Fruit fly (Drosophila melanogaster) whole organism, embryonic: ENCODE data around the gene dally.

Source experiments
- Antp ChIP-seq: fragments of 200-800 bp; sonication (Bioruptor generic); optimal IDR thresholded peaks from 3 replicates; lab custom pipeline; 2016; ENCODE audit warnings: missing biosample characterization, missing genetic modification characterization
- BtbVII ChIP-seq: fragments of 200-800 bp; sonication (Bioruptor generic); optimal IDR thresholded peaks from 3 replicates; lab custom pipeline; 2017; ENCODE audit warnings: missing biosample characterization, mild to moderate bottlenecking, missing genetic modification characterization
- CG10274 ChIP-seq: fragments of 200-800 bp; sonication (Bioruptor generic); optimal IDR thresholded peaks from 3 replicates; lab custom pipeline; 2017; ENCODE audit warnings: missing biosample characterization, mild to moderate bottlenecking, missing genetic modification characterization
- CG10565 ChIP-seq: fragments of 200-800 bp; sonication (Bioruptor generic); optimal IDR thresholded peaks from 3 replicates; lab custom pipeline; 2016; ENCODE audit warnings: missing biosample characterization, mild to moderate bottlenecking, missing genetic modification characterization
- CG11695 ChIP-seq: fragments of 200-800 bp; sonication (Bioruptor generic); IDR thresholded peaks from 3 replicates; pipeline ENCODE4 v1.3.6; 2022; ENCODE audit warnings: missing biosample characterization, missing genetic modification characterization
- CG15269 ChIP-seq: fragments of 200-800 bp; sonication (Bioruptor generic); optimal IDR thresholded peaks from 2 replicates; lab custom pipeline; 2018; ENCODE audit warnings: missing biosample characterization, mild to moderate bottlenecking, missing genetic modification characterization, moderate library complexity
- CG16815 ChIP-seq: fragments of 200-800 bp; sonication (Bioruptor generic); optimal IDR thresholded peaks from 3 replicates; lab custom pipeline; 2017; ENCODE audit warnings: missing biosample characterization, mild to moderate bottlenecking, missing genetic modification characterization
- CG17385 ChIP-seq: fragments of 200-800 bp; sonication (Bioruptor generic); optimal IDR thresholded peaks from 3 replicates; lab custom pipeline; 2018; ENCODE audit warnings: missing biosample characterization, mild to moderate bottlenecking, missing genetic modification characterization
- CG17568 ChIP-seq: fragments of 200-800 bp; sonication (Bioruptor generic); optimal IDR thresholded peaks from 2 replicates; lab custom pipeline; 2018; ENCODE audit warnings: missing biosample characterization, mild to moderate bottlenecking, missing genetic modification characterization, moderate library complexity
- CG18262 ChIP-seq: fragments of 200-800 bp; optimal IDR thresholded peaks from 3 replicates; lab custom pipeline; 2019; ENCODE audit warnings: missing biosample characterization, mild to moderate bottlenecking, missing genetic modification characterization, moderate library complexity
- CG18599 ChIP-seq: fragments of 200-800 bp; sonication (Bioruptor generic); optimal IDR thresholded peaks from 3 replicates; lab custom pipeline; 2017; ENCODE audit warnings: missing biosample characterization, missing genetic modification characterization, mild to moderate bottlenecking, moderate library complexity, missing genetic modification reagents
- CG2116 ChIP-seq: fragments of 200-800 bp; sonication (Bioruptor generic); optimal IDR thresholded peaks from 3 replicates; lab custom pipeline; 2018; ENCODE audit warnings: missing biosample characterization, mild to moderate bottlenecking, missing genetic modification characterization
- CG31441 ChIP-seq: fragments of 200-800 bp; sonication (Bioruptor generic); IDR thresholded peaks from 2 replicates; pipeline ENCODE4 v1.3.6; 2022; ENCODE audit warnings: missing biosample characterization, missing genetic modification characterization
- CG6813 ChIP-seq: fragments of 200-800 bp; sonication (Bioruptor generic); optimal IDR thresholded peaks from 2 replicates; lab custom pipeline; 2017; ENCODE audit warnings: missing biosample characterization, missing genetic modification characterization, mild to moderate bottlenecking, moderate library complexity, missing genetic modification reagents
- CG7271 ChIP-seq: fragments of 200-800 bp; sonication (Bioruptor generic); optimal IDR thresholded peaks from 2 replicates; lab custom pipeline; 2018; ENCODE audit warnings: missing biosample characterization, mild to moderate bottlenecking, missing genetic modification characterization, moderate library complexity
- CG8944 ChIP-seq: fragments of 200-800 bp; sonication (Bioruptor generic); optimal IDR thresholded peaks from 3 replicates; lab custom pipeline; 2016; ENCODE audit warnings: missing biosample characterization, missing genetic modification characterization
- Dp ChIP-seq: fragments of 200-800 bp; sonication (Bioruptor generic); optimal IDR thresholded peaks from 2 replicates; lab custom pipeline; 2018; ENCODE audit warnings: missing biosample characterization, mild to moderate bottlenecking, missing genetic modification characterization, moderate library complexity
- E2f2 ChIP-seq: fragments of 200-800 bp; sonication (Bioruptor generic); IDR thresholded peaks from 2 replicates; pipeline ENCODE4 v1.3.6; 2022; ENCODE audit warnings: missing biosample characterization, missing genetic modification characterization
- Ets97D ChIP-seq: fragments of 200-800 bp; sonication (Bioruptor generic); optimal IDR thresholded peaks from 3 replicates; lab custom pipeline; 2016; ENCODE audit warnings: missing biosample characterization, missing genetic modification characterization
- Fer1 ChIP-seq: fragments of 200-800 bp; sonication (Bioruptor generic); optimal IDR thresholded peaks from 2 replicates; lab custom pipeline; 2017; ENCODE audit warnings: missing biosample characterization, mild to moderate bottlenecking, missing genetic modification characterization
- PHDP ChIP-seq: fragments of 200-800 bp; sonication (Bioruptor generic); optimal IDR thresholded peaks from 3 replicates; lab custom pipeline; 2018; ENCODE audit warnings: missing biosample characterization, mild to moderate bottlenecking, missing genetic modification characterization, moderate library complexity
- crc ChIP-seq: fragments of 200-800 bp; sonication (Bioruptor generic); optimal IDR thresholded peaks from 2 replicates; lab custom pipeline; 2016; ENCODE audit warnings: missing biosample characterization, missing genetic modification characterization
- eve ChIP-seq, 2 experiments: fragments of >200 bp; optimal IDR thresholded peaks; 2 replicates each; lab custom pipeline; 2017; ENCODE audit warnings: missing biosample characterization in 2 of 2, missing genetic modification characterization in 2 of 2
- fd3F ChIP-seq: fragments of 200-800 bp; sonication (Bioruptor generic); optimal IDR thresholded peaks from 2 replicates; lab custom pipeline; 2018; ENCODE audit warnings: missing biosample characterization, mild to moderate bottlenecking, missing genetic modification characterization, moderate library complexity
- hkb ChIP-seq, 2 experiments: fragments of 200-800 bp in 1 of 2; fragments of >200 bp in 1 of 2; sonication (Bioruptor generic) in 1 of 2; IDR thresholded peaks in 1 of 2; optimal IDR thresholded peaks in 1 of 2; 2 replicates each; pipeline versions ENCODE4 v1.3.6 to Lab custom; 2017 to 2022; ENCODE audit warnings: missing biosample characterization in 1 of 2, missing genetic modification characterization in 1 of 2
- jing ChIP-seq: fragments of 200-800 bp; sonication (Bioruptor generic); optimal IDR thresholded peaks from 2 replicates; lab custom pipeline; 2018; ENCODE audit warnings: missing biosample characterization, mild to moderate bottlenecking, missing genetic modification characterization
- jumu ChIP-seq: fragments of 200-800 bp; sonication (Bioruptor generic); optimal IDR thresholded peaks from 3 replicates; lab custom pipeline; 2016; ENCODE audit warnings: missing biosample characterization, missing genetic modification characterization
- kni ChIP-seq: fragments of 200-800 bp; sonication (Bioruptor generic); optimal IDR thresholded peaks from 3 replicates; lab custom pipeline; 2017; ENCODE audit warnings: mild to moderate bottlenecking, missing biosample characterization, missing genetic modification reagents, missing genetic modification characterization
- lab ChIP-seq: fragments of 200-800 bp; sonication (Bioruptor generic); optimal IDR thresholded peaks from 3 replicates; lab custom pipeline; 2017; ENCODE audit warnings: missing biosample characterization, missing genetic modification characterization, mild to moderate bottlenecking, moderate library complexity, missing genetic modification reagents
- lola ChIP-seq, 3 experiments: fragments of >200 bp in 2 of 3; fragments of 200-800 bp in 1 of 3; sonication (Bioruptor generic) in 1 of 3; optimal IDR thresholded peaks; 2 replicates each; lab custom pipeline; 2017 to 2019; ENCODE audit warnings: missing biosample characterization in 3 of 3, missing genetic modification characterization in 3 of 3, mild to moderate bottlenecking in 1 of 3, moderate library complexity in 1 of 3
- nau ChIP-seq: fragments of 200-800 bp; sonication (Bioruptor generic); optimal IDR thresholded peaks from 3 replicates; lab custom pipeline; 2017; ENCODE audit warnings: missing biosample characterization, mild to moderate bottlenecking, missing genetic modification characterization, missing genetic modification reagents
- odd ChIP-seq: fragments of 200-800 bp; sonication (Bioruptor generic); optimal IDR thresholded peaks from 2 replicates; lab custom pipeline; 2017; ENCODE audit warnings: missing biosample characterization, mild to moderate bottlenecking, missing genetic modification characterization
- peb ChIP-seq: fragments of 200-800 bp; sonication (Bioruptor generic); IDR thresholded peaks from 2 replicates; pipeline ENCODE4 v1.3.6; 2022; ENCODE audit warnings: missing biosample characterization, missing genetic modification characterization
- pita ChIP-seq: fragments of 200-800 bp; sonication (Bioruptor generic); optimal IDR thresholded peaks from 2 replicates; lab custom pipeline; 2017; ENCODE audit warnings: missing biosample characterization, mild to moderate bottlenecking, missing genetic modification characterization
- sens ChIP-seq: fragments of 200-800 bp; sonication (Bioruptor generic); peaks from one replicate; lab custom pipeline; 2016; ENCODE audit warnings: missing biosample characterization, missing genetic modification characterization
- stc ChIP-seq: fragments of 200-800 bp; sonication (Bioruptor generic); IDR thresholded peaks from 2 replicates; pipeline ENCODE4 v1.3.6; 2022; ENCODE audit warnings: missing biosample characterization, missing genetic modification characterization
- stwl ChIP-seq: fragments of 200-800 bp; sonication (Bioruptor generic); optimal IDR thresholded peaks from 3 replicates; lab custom pipeline; 2018; ENCODE audit warnings: missing biosample characterization, mild to moderate bottlenecking, missing genetic modification characterization, moderate library complexity
- tap ChIP-seq: fragments of 200-800 bp; optimal IDR thresholded peaks from 3 replicates; lab custom pipeline; 2019; ENCODE audit warnings: missing biosample characterization, mild to moderate bottlenecking, missing genetic modification characterization, moderate library complexity

The dally gene

dm6 chr3L:8929527-8929926 is 102.2 kb downstream of the dally start (continued):
- TF ChIP-seq CG18262 (tag; lab: Kevin White, UChicago) (peak; percentile 14), CG18599 (GFP tag; lab: Kevin White, UChicago) (peak; percentile 32), lab (GFP tag; lab: Kevin White, UChicago) (no peak)

dm6 chr3L:8931916-8932315 is 104.6 kb downstream of the dally start:
- TF ChIP-seq BtbVII (GFP tag; lab: Kevin White, UChicago) (peak; percentile 36), kni (GFP tag; lab: Kevin White, UChicago) (no peak), CG16815 (GFP tag; lab: Kevin White, UChicago) (no peak), E2f2 (GFP tag; lab: Robert Waterston, UW) (peak; percentile 77), tap (tag; lab: Kevin White, UChicago) (no peak), jumu (GFP tag; lab: Kevin White, UChicago) (no peak), sens (GFP tag; lab: Kevin White, UChicago) (peak; percentile 10), Ets97D (GFP tag; lab: Kevin White, UChicago) (peak; percentile 89), Antp (GFP tag; lab: Kevin White, UChicago) (no peak), CG17385 (GFP tag; lab: Kevin White, UChicago) (peak; percentile 29), CG6813 (GFP tag; lab: Kevin White, UChicago) (peak; percentile 13), CG11695 (GFP tag; lab: Robert Waterston, UW) (0 out of 3 replicates have a peak, but pooled peaks have one; percentile 28), CG2116 (GFP tag; lab: Kevin White, UChicago) (peak; percentile 6), eve (GFP tag; optimal IDR thresholded peaks at IDR 0.05; lab: Kevin White, UChicago) (peak in 1 of 2 experiments; percentile 50), nau (peak; percentile 5), hkb (optimal IDR thresholded peaks at IDR 0.05; lab: Kevin White, UChicago) (no peak), hkb (GFP tag; IDR thresholded peaks at IDR 0.05; lab: Robert Waterston, UW) (0 out of 2 replicates have a peak, but pooled peaks have one; percentile 22), fd3F (GFP tag; lab: Kevin White, UChicago) (no peak), odd (GFP tag; lab: Kevin White, UChicago) (peak; percentile 40), CG15269 (peak; percentile 13), Fer1 (GFP tag; lab: Kevin White, UChicago) (peak; percentile 44), CG8944 (GFP tag; lab: Kevin White, UChicago) (no peak), CG17568 (GFP tag; lab: Kevin White, UChicago) (peak; percentile 54), peb (no peak), Dp (GFP tag; lab: Kevin White, UChicago) (peak; percentile 66), pita (GFP tag; lab: Kevin White, UChicago) (no peak), jing (GFP tag; lab: Kevin White, UChicago) (no peak), PHDP (peak; percentile 38), crc (GFP tag; lab: Kevin White, UChicago) (no peak), CG31441 (GFP tag; lab: Robert Waterston, UW) (peak; percentile 38; the same call in 1 of the 2 replicates), CG10274 (no peak), CG10565 (GFP tag; lab: Kevin White, UChicago) (no peak), stc (GFP tag; lab: Robert Waterston, UW) (peak; percentile 20; the same call in 1 of the 2 replicates)

dm6 chr3L:8939654-8940053 is 112.3 kb downstream of the dally start:
- TF ChIP-seq stwl (tag; lab: Kevin White, UChicago) (peak; percentile 58), lola (GFP tag; optimal IDR thresholded peaks at IDR 0.05; lab: Kevin White, UChicago) (no peak), CG7271 (peak; percentile 77), Ets97D (GFP tag; lab: Kevin White, UChicago) (peak; percentile 13)
- TF ChIP-seq, all 482 proteins: peak for 3
